Fruit fly (Drosophila melanogaster) whole organism: ENCODE measurements around the gene phtm.

ENCODE experiments used
- pan ChIP-seq: fragments of >200 bp; optimal IDR thresholded peaks from 2 replicates; lab custom pipeline; 2017
- usp ChIP-seq: fragments of >200 bp; optimal IDR thresholded peaks from 2 replicates; lab custom pipeline; 2017; ENCODE audit warnings: missing biosample characterization, missing genetic modification characterization, mixed read lengths

dm6 chrX:18703875-18704274, 18.3 kb downstream of the phtm start:
- no peak for TF ChIP-seq pan (lab: Kevin White, UChicago)
- TF ChIP-seq usp (GFP tag; lab: Kevin White, UChicago): no peak
